Fruit fly (Drosophila melanogaster) whole organism, pupa: Measurements from ENCODE around the gene CG11069.

Experiments
- CG10348 ChIP-seq: fragments of 200-800 bp; sonication (Bioruptor generic); IDR thresholded peaks from 2 replicates; pipeline ENCODE4 v1.3.6; 2022; ENCODE audit warnings: missing biosample characterization, missing genetic modification characterization
- CG13204 ChIP-seq: fragments of 200-800 bp; sonication (Bioruptor generic); optimal IDR thresholded peaks from 2 replicates; lab custom pipeline; 2018; ENCODE audit warnings: missing biosample characterization, mild to moderate bottlenecking, missing genetic modification characterization, moderate library complexity
- CG14655 ChIP-seq: fragments of 200-800 bp; sonication (Bioruptor generic); optimal IDR thresholded peaks from 3 replicates; lab custom pipeline; 2017; ENCODE audit warnings: mild to moderate bottlenecking, missing biosample characterization, missing genetic modification reagents, missing genetic modification characterization
- CG32121 ChIP-seq: fragments of 200-800 bp; sonication (Bioruptor generic); IDR thresholded peaks from 2 replicates; pipeline ENCODE4 v1.3.6; 2022; ENCODE audit warnings: missing biosample characterization, missing genetic modification characterization
- CG34367 ChIP-seq: fragments of 200-800 bp; sonication (Bioruptor generic); optimal IDR thresholded peaks from 2 replicates; lab custom pipeline; 2018; ENCODE audit warnings: missing biosample characterization, mild to moderate bottlenecking, missing genetic modification characterization
- CG4496 ChIP-seq: fragments of 200-800 bp; sonication (Bioruptor generic); IDR thresholded peaks from 3 replicates; pipeline ENCODE4 v1.3.6; 2022; ENCODE audit warnings: missing biosample characterization, missing genetic modification characterization
- CG9948 ChIP-seq: fragments of 200-800 bp; sonication (Bioruptor generic); optimal IDR thresholded peaks from 2 replicates; lab custom pipeline; 2018; ENCODE audit warnings: missing biosample characterization, mild to moderate bottlenecking, missing genetic modification characterization, moderate library complexity
- EcR ChIP-seq: fragments of 200-800 bp; sonication (Bioruptor generic); optimal IDR thresholded peaks from 3 replicates; lab custom pipeline; 2019; ENCODE audit warnings: missing biosample characterization, missing genetic modification characterization, mild to moderate bottlenecking, moderate library complexity, missing genetic modification reagents
- Ets98B ChIP-seq: fragments of 200-800 bp; sonication (Bioruptor generic); IDR thresholded peaks from 2 replicates; pipeline ENCODE4 v1.3.6; 2022; ENCODE audit warnings: missing biosample characterization, missing genetic modification characterization
- Pif1B ChIP-seq: fragments of 200-800 bp; sonication (Bioruptor generic); optimal IDR thresholded peaks from 3 replicates; lab custom pipeline; 2016; ENCODE audit warnings: missing biosample characterization, missing genetic modification characterization
- Snoo ChIP-seq: fragments of 200-800 bp; sonication (Bioruptor generic); optimal IDR thresholded peaks from 3 replicates; lab custom pipeline; 2017; ENCODE audit warnings: missing biosample characterization, mild to moderate bottlenecking, missing genetic modification characterization, inconsistent platforms
- gl ChIP-seq: fragments of 200-800 bp; sonication (Bioruptor generic); optimal IDR thresholded peaks from 2 replicates; lab custom pipeline; 2018; ENCODE audit warnings: missing biosample characterization, mild to moderate bottlenecking, missing genetic modification characterization

dm6 chr3R:24888418-24888817, 6.1 kb upstream of the CG11069 start:
- TF ChIP-seq CG14655 (GFP tag; lab: Kevin White, UChicago) (no peak), Snoo (tag; lab: Kevin White, UChicago) (no peak), CG10348 (GFP tag; lab: Robert Waterston, UW) (no peak), CG34367 (tag; lab: Kevin White, UChicago) (no peak), CG13204 (GFP tag; lab: Kevin White, UChicago) (no peak), EcR (GFP tag; lab: Kevin White, UChicago) (no peak), CG32121 (no peak), gl (tag; lab: Kevin White, UChicago) (no peak), CG9948 (tag; lab: Kevin White, UChicago) (no peak), CG4496 (GFP tag; lab: Robert Waterston, UW) (no peak), Pif1B (GFP tag; lab: Kevin White, UChicago) (no peak), Ets98B (no peak)
